Worm (Caenorhabditis elegans): ENCODE results near the gene sre-10.

ce11 chrV:7123188-7123708 lies 9.1 kb upstream of the sre-10 start, which contains the start of gene lmd-5:
- no peak for TF ChIP-seq pha-4 (tag; optimal IDR thresholded peaks at IDR 0.05)
- TF ChIP-seq sem-2 (GFP tag; optimal IDR thresholded peaks at IDR 0.05) = no peak
- TF ChIP-seq elt-3 (tag; optimal IDR thresholded peaks at IDR 0.05) = no peak
- TF ChIP-seq sptf-1 (tag; optimal IDR thresholded peaks at IDR 0.05) = no peak
- no peak for TF ChIP-seq mep-1 (tag; optimal IDR thresholded peaks at IDR 0.05)
- TF ChIP-seq ces-1 (GFP tag; optimal IDR thresholded peaks at IDR 0.05) = no peak
- no peak for TF ChIP-seq snpc-4 (tag; optimal IDR thresholded peaks at IDR 0.05)
- TF ChIP-seq nhr-237 (tag; optimal IDR thresholded peaks at IDR 0.05) = no peak
- TF ChIP-seq blmp-1 (tag; optimal IDR thresholded peaks at IDR 0.05) = no peak
